Worm (Caenorhabditis elegans): ENCODE data around the gene D1014.4.

The D1014.4 gene

ce11 chrV:8159629-8160028 is 26.6 kb downstream of the D1014.4 start, which contains the start of gene F20D6.6:
TSS of gene F20D6.6 (plus strand) at chrV:8159929.
- TF ChIP-seq B0310.2 (tag; optimal IDR thresholded peaks at IDR 0.05) (no peak), sea-1 (GFP tag; conservative IDR thresholded peaks at IDR 0.05) (no peak), F13C5.2 (tag; optimal IDR thresholded peaks at IDR 0.05) (no peak), flt-1 (GFP tag; IDR thresholded peaks at IDR 0.05) (no peak), hmbx-1 (tag; optimal IDR thresholded peaks at IDR 0.05) (no peak), ceh-13 (GFP tag; optimal IDR thresholded peaks at IDR 0.05) (no peak), tbx-11 (GFP tag; IDR thresholded peaks at IDR 0.05) (no peak), hmg-4 (GFP tag; optimal IDR thresholded peaks at IDR 0.05) (no peak), ama-1 (optimal IDR thresholded peaks at IDR 0.05) (no peak), pes-1 (GFP tag; IDR thresholded peaks at IDR 0.05) (no peak), tra-4 (tag; optimal IDR thresholded peaks at IDR 0.05) (no peak), ets-7 (tag; optimal IDR thresholded peaks at IDR 0.05) (no peak), hnd-1 (tag; optimal IDR thresholded peaks at IDR 0.05) (no peak), scrt-1 (GFP tag; IDR thresholded peaks at IDR 0.05) (no peak), aly-1 (tag; optimal IDR thresholded peaks at IDR 0.05) (no peak), ceh-36 (tag; optimal IDR thresholded peaks at IDR 0.05) (no peak), tbx-37 (GFP tag; conservative IDR thresholded peaks at IDR 0.05) (no peak)

- no peak for TF ChIP-seq flt-1 (GFP tag; IDR thresholded peaks at IDR 0.05)
- no peak for TF ChIP-seq ama-1 (optimal IDR thresholded peaks at IDR 0.05)
- no peak for TF ChIP-seq hnd-1 (tag; optimal IDR thresholded peaks at IDR 0.05)
- no peak for TF ChIP-seq hmbx-1 (tag; optimal IDR thresholded peaks at IDR 0.05)
- TF ChIP-seq F13C5.2 (tag; optimal IDR thresholded peaks at IDR 0.05), result no peak
- TF ChIP-seq ets-7 (tag; optimal IDR thresholded peaks at IDR 0.05), result no peak
- TF ChIP-seq B0310.2 (tag; optimal IDR thresholded peaks at IDR 0.05), result no peak
- no peak for TF ChIP-seq sea-1 (GFP tag; conservative IDR thresholded peaks at IDR 0.05)
- TF ChIP-seq ceh-13 (GFP tag; optimal IDR thresholded peaks at IDR 0.05), result no peak
- no peak for TF ChIP-seq tra-4 (tag; optimal IDR thresholded peaks at IDR 0.05)
- TF ChIP-seq tbx-11 (GFP tag; IDR thresholded peaks at IDR 0.05), result no peak
- no peak for TF ChIP-seq pes-1 (GFP tag; IDR thresholded peaks at IDR 0.05)
- no peak for TF ChIP-seq ceh-36 (tag; optimal IDR thresholded peaks at IDR 0.05)
- no peak for TF ChIP-seq hmg-4 (GFP tag; optimal IDR thresholded peaks at IDR 0.05)
- no peak for TF ChIP-seq scrt-1 (GFP tag; IDR thresholded peaks at IDR 0.05)
Measured at ce11 chrV:8161699-8162098, 28.7 kb downstream of the D1014.4 start, which contains the start of gene F20D6.5. TSS of gene F20D6.5 (plus strand) at chrV:8161957.

ce11 chrV:8163199-8163598 is 30.2 kb downstream of the D1014.4 start:
- TF ChIP-seq pes-1 (GFP tag; IDR thresholded peaks at IDR 0.05) (no peak), flt-1 (GFP tag; IDR thresholded peaks at IDR 0.05) (no peak), hnd-1 (tag; optimal IDR thresholded peaks at IDR 0.05) (no peak), F13C5.2 (tag; optimal IDR thresholded peaks at IDR 0.05) (no peak), aly-1 (tag; optimal IDR thresholded peaks at IDR 0.05) (no peak), hmbx-1 (tag; optimal IDR thresholded peaks at IDR 0.05) (no peak), tbx-37 (GFP tag; conservative IDR thresholded peaks at IDR 0.05) (no peak), ceh-36 (tag; optimal IDR thresholded peaks at IDR 0.05) (no peak), ets-7 (tag; optimal IDR thresholded peaks at IDR 0.05) (no peak)

ce11 chrV:8168219-8168962 is 35.4 kb downstream of the D1014.4 start, which contains the start of gene F20D6.8:
TSS of gene F20D6.8 (minus strand) at chrV:8168269.
- TF ChIP-seq pes-1 (GFP tag; IDR thresholded peaks at IDR 0.05) (no peak), hmbx-1 (tag; optimal IDR thresholded peaks at IDR 0.05) (no peak), flt-1 (GFP tag; IDR thresholded peaks at IDR 0.05) (no peak), B0310.2 (tag; optimal IDR thresholded peaks at IDR 0.05) (no peak), F13C5.2 (tag; optimal IDR thresholded peaks at IDR 0.05) (no peak), hmg-4 (GFP tag; optimal IDR thresholded peaks at IDR 0.05) (no peak), ceh-36 (tag; optimal IDR thresholded peaks at IDR 0.05) (no peak), hnd-1 (tag; optimal IDR thresholded peaks at IDR 0.05) (no peak), ama-1 (optimal IDR thresholded peaks at IDR 0.05) (no peak), ceh-13 (GFP tag; optimal IDR thresholded peaks at IDR 0.05) (no peak), scrt-1 (GFP tag; IDR thresholded peaks at IDR 0.05) (no peak), tbx-11 (GFP tag; IDR thresholded peaks at IDR 0.05) (no peak), tbx-37 (GFP tag; conservative IDR thresholded peaks at IDR 0.05) (no peak), aly-1 (tag; optimal IDR thresholded peaks at IDR 0.05) (no peak), sea-1 (GFP tag; conservative IDR thresholded peaks at IDR 0.05) (no peak), ets-7 (tag; optimal IDR thresholded peaks at IDR 0.05) (no peak), tra-4 (tag; optimal IDR thresholded peaks at IDR 0.05) (no peak)

- TF ChIP-seq ets-7 (tag; optimal IDR thresholded peaks at IDR 0.05) (no peak), flt-1 (GFP tag; IDR thresholded peaks at IDR 0.05) (no peak), ceh-13 (GFP tag; optimal IDR thresholded peaks at IDR 0.05) (no peak), pes-1 (GFP tag; IDR thresholded peaks at IDR 0.05) (no peak)
Measured at ce11 chrV:8169150-8169549, 36.1 kb downstream of the D1014.4 start.

ce11 chrV:8170300-8170699 is 37.3 kb downstream of the D1014.4 start:
- no peak for TF ChIP-seq ceh-36 (tag; optimal IDR thresholded peaks at IDR 0.05)
- TF ChIP-seq flt-1 (GFP tag; IDR thresholded peaks at IDR 0.05), result no peak
- no peak for TF ChIP-seq sea-1 (GFP tag; conservative IDR thresholded peaks at IDR 0.05)
- no peak for TF ChIP-seq pes-1 (GFP tag; IDR thresholded peaks at IDR 0.05)
- TF ChIP-seq F13C5.2 (tag; optimal IDR thresholded peaks at IDR 0.05), result no peak
- no peak for TF ChIP-seq ets-7 (tag; optimal IDR thresholded peaks at IDR 0.05)
- no peak for TF ChIP-seq aly-1 (tag; optimal IDR thresholded peaks at IDR 0.05)
- no peak for TF ChIP-seq hmg-4 (GFP tag; optimal IDR thresholded peaks at IDR 0.05)
- TF ChIP-seq hnd-1 (tag; optimal IDR thresholded peaks at IDR 0.05), result no peak
- no peak for TF ChIP-seq tra-4 (tag; optimal IDR thresholded peaks at IDR 0.05)
- TF ChIP-seq scrt-1 (GFP tag; IDR thresholded peaks at IDR 0.05), result no peak
- TF ChIP-seq tbx-37 (GFP tag; conservative IDR thresholded peaks at IDR 0.05), result no peak
- no peak for TF ChIP-seq B0310.2 (tag; optimal IDR thresholded peaks at IDR 0.05)
- no peak for TF ChIP-seq hmbx-1 (tag; optimal IDR thresholded peaks at IDR 0.05)
- no peak for TF ChIP-seq ama-1 (optimal IDR thresholded peaks at IDR 0.05)
- TF ChIP-seq tbx-11 (GFP tag; IDR thresholded peaks at IDR 0.05), result no peak
- TF ChIP-seq ceh-13 (GFP tag; optimal IDR thresholded peaks at IDR 0.05), result no peak

- TF ChIP-seq ets-7 (tag; optimal IDR thresholded peaks at IDR 0.05) (no peak), hmbx-1 (tag; optimal IDR thresholded peaks at IDR 0.05) (no peak), tra-4 (tag; optimal IDR thresholded peaks at IDR 0.05) (no peak), aly-1 (tag; optimal IDR thresholded peaks at IDR 0.05) (no peak), ceh-36 (tag; optimal IDR thresholded peaks at IDR 0.05) (no peak), scrt-1 (GFP tag; IDR thresholded peaks at IDR 0.05) (no peak), F13C5.2 (tag; optimal IDR thresholded peaks at IDR 0.05) (no peak), B0310.2 (tag; optimal IDR thresholded peaks at IDR 0.05) (no peak), tbx-37 (GFP tag; conservative IDR thresholded peaks at IDR 0.05) (no peak), ama-1 (optimal IDR thresholded peaks at IDR 0.05) (no peak)
Measured at ce11 chrV:8171688-8172087, 38.7 kb downstream of the D1014.4 start.

All from whole organism, early embryonic.